Fruit fly (Drosophila melanogaster) whole organism, embryonic: ENCODE measurements around the gene Fbp1.

Source experiments
- CG10274 ChIP-seq: fragments of 200-800 bp; sonication (Bioruptor generic); optimal IDR thresholded peaks from 3 replicates; lab custom pipeline; 2017; ENCODE audit warnings: missing biosample characterization, mild to moderate bottlenecking, missing genetic modification characterization
- CG10565 ChIP-seq: fragments of 200-800 bp; sonication (Bioruptor generic); optimal IDR thresholded peaks from 3 replicates; lab custom pipeline; 2016; ENCODE audit warnings: missing biosample characterization, mild to moderate bottlenecking, missing genetic modification characterization
- CG11696 ChIP-seq: fragments of 200-800 bp; sonication (Bioruptor generic); IDR thresholded peaks from 2 replicates; pipeline ENCODE4 v1.3.6; 2022; ENCODE audit warnings: missing biosample characterization, missing genetic modification characterization
- CG14441 ChIP-seq: fragments of 200-800 bp; sonication (Bioruptor generic); IDR thresholded peaks from 2 replicates; pipeline ENCODE4 v1.3.6; 2022; ENCODE audit warnings: missing biosample characterization, missing genetic modification characterization
- CG15269 ChIP-seq: fragments of 200-800 bp; sonication (Bioruptor generic); optimal IDR thresholded peaks from 2 replicates; lab custom pipeline; 2018; ENCODE audit warnings: missing biosample characterization, mild to moderate bottlenecking, missing genetic modification characterization, moderate library complexity
- CG15479 ChIP-seq: fragments of 200-800 bp; sonication (Bioruptor generic); optimal IDR thresholded peaks from 3 replicates; lab custom pipeline; 2019; ENCODE audit warnings: missing biosample characterization, mild to moderate bottlenecking, missing genetic modification characterization, moderate library complexity
- CG17361 ChIP-seq: fragments of 200-800 bp; sonication (Bioruptor generic); IDR thresholded peaks from 3 replicates; pipeline ENCODE4 v1.3.6; 2022; ENCODE audit warnings: missing biosample characterization, missing genetic modification characterization
- CG31224 ChIP-seq: fragments of 200-800 bp; sonication (Bioruptor generic); IDR thresholded peaks from 2 replicates; pipeline ENCODE4 v1.3.6; 2022; ENCODE audit warnings: missing biosample characterization, missing genetic modification characterization
- CG33213 ChIP-seq: fragments of 200-800 bp; sonication (Bioruptor generic); optimal IDR thresholded peaks from 3 replicates; lab custom pipeline; 2016; ENCODE audit warnings: missing biosample characterization, missing genetic modification characterization
- CG9876 ChIP-seq: fragments of 200-800 bp; sonication (Bioruptor generic); optimal IDR thresholded peaks from 2 replicates; lab custom pipeline; 2016; ENCODE audit warnings: missing biosample characterization, missing genetic modification characterization
- D19A ChIP-seq: fragments of 200-800 bp; optimal IDR thresholded peaks from 3 replicates; lab custom pipeline; 2019; ENCODE audit warnings: missing biosample characterization, mild to moderate bottlenecking, missing genetic modification characterization, moderate library complexity
- Drgx ChIP-seq: fragments of 200-800 bp; sonication (Bioruptor generic); IDR thresholded peaks from 2 replicates; pipeline ENCODE4 v1.3.6; 2022; ENCODE audit warnings: missing biosample characterization, missing genetic modification characterization
- Fer3 ChIP-seq: fragments of 200-800 bp; sonication (Bioruptor generic); optimal IDR thresholded peaks from 2 replicates; lab custom pipeline; 2018; ENCODE audit warnings: missing biosample characterization, mild to moderate bottlenecking, missing genetic modification characterization, moderate library complexity
- Gsc ChIP-seq: fragments of 200-800 bp; sonication (Bioruptor generic); IDR thresholded peaks from 2 replicates; pipeline ENCODE4 v1.3.6; 2022; ENCODE audit warnings: missing biosample characterization, missing genetic modification characterization
- Hmr ChIP-seq: fragments of 200-800 bp; sonication (Bioruptor generic); optimal IDR thresholded peaks from 3 replicates; lab custom pipeline; 2017; ENCODE audit warnings: mild to moderate bottlenecking, missing biosample characterization, missing genetic modification reagents, missing genetic modification characterization
- Oli ChIP-seq: fragments of 200-800 bp; sonication (Bioruptor generic); optimal IDR thresholded peaks from 2 replicates; lab custom pipeline; 2018; ENCODE audit warnings: missing biosample characterization, mild to moderate bottlenecking, missing genetic modification characterization, moderate library complexity
- Stat92E ChIP-seq, 3 experiments: fragments of >200 bp in 2 of 3; fragments of 200-800 bp in 1 of 3; sonication (Bioruptor generic) in 1 of 3; optimal IDR thresholded peaks; 2 replicates each; lab custom pipeline; 2017 to 2019; ENCODE audit warnings: missing biosample characterization in 3 of 3, missing genetic modification characterization in 3 of 3, mild to moderate bottlenecking in 1 of 3, moderate library complexity in 1 of 3
- al ChIP-seq: fragments of 200-800 bp; sonication (Bioruptor generic); IDR thresholded peaks from 2 replicates; pipeline ENCODE4 v1.3.6; 2022; ENCODE audit warnings: missing biosample characterization, missing genetic modification characterization
- amos ChIP-seq: fragments of 200-800 bp; sonication (Bioruptor generic); IDR thresholded peaks from 2 replicates; pipeline ENCODE4 v1.3.6; 2022; ENCODE audit warnings: missing biosample characterization, missing genetic modification characterization; ENCODE audit not compliant: partially characterized antibody
- corto ChIP-seq: fragments of 200-800 bp; sonication (Bioruptor generic); optimal IDR thresholded peaks from 2 replicates; lab custom pipeline; 2016; ENCODE audit warnings: missing biosample characterization, mild to moderate bottlenecking, missing genetic modification characterization, moderate library complexity
- danr ChIP-seq: fragments of 200-800 bp; sonication (Bioruptor generic); IDR thresholded peaks from 2 replicates; pipeline ENCODE4 v1.3.6; 2022; ENCODE audit warnings: missing biosample characterization, missing genetic modification characterization
- gem ChIP-seq: fragments of 200-800 bp; sonication (Bioruptor generic); optimal IDR thresholded peaks from 2 replicates; lab custom pipeline; 2019; ENCODE audit warnings: missing biosample characterization, mild to moderate bottlenecking, missing genetic modification characterization, moderate library complexity
- gfzf ChIP-seq: fragments of 200-800 bp; sonication (Bioruptor generic); optimal IDR thresholded peaks from 2 replicates; lab custom pipeline; 2016; ENCODE audit warnings: missing biosample characterization, mild to moderate bottlenecking, missing genetic modification characterization, moderate library complexity
- hth ChIP-seq: fragments of >200 bp; optimal IDR thresholded peaks from 2 replicates; lab custom pipeline; 2017; ENCODE audit warnings: inconsistent platforms
- lab ChIP-seq: fragments of 200-800 bp; sonication (Bioruptor generic); optimal IDR thresholded peaks from 3 replicates; lab custom pipeline; 2017; ENCODE audit warnings: missing biosample characterization, missing genetic modification characterization, mild to moderate bottlenecking, moderate library complexity, missing genetic modification reagents
- lbe ChIP-seq: fragments of 200-800 bp; sonication (Bioruptor generic); optimal IDR thresholded peaks from 2 replicates; lab custom pipeline; 2016; ENCODE audit warnings: missing biosample characterization, mild to moderate bottlenecking, missing genetic modification characterization
- pb ChIP-seq: fragments of 200-800 bp; sonication (Bioruptor generic); optimal IDR thresholded peaks from 3 replicates; lab custom pipeline; 2016; ENCODE audit warnings: missing biosample characterization, missing genetic modification characterization
- peb ChIP-seq: fragments of 200-800 bp; sonication (Bioruptor generic); IDR thresholded peaks from 2 replicates; pipeline ENCODE4 v1.3.6; 2022; ENCODE audit warnings: missing biosample characterization, missing genetic modification characterization
- phol ChIP-seq: fragments of 200-800 bp; sonication (Bioruptor generic); optimal IDR thresholded peaks from 3 replicates; lab custom pipeline; 2018; ENCODE audit warnings: missing biosample characterization, mild to moderate bottlenecking, missing genetic modification characterization, moderate library complexity
- pros ChIP-seq: fragments of 200-800 bp; sonication (Bioruptor generic); optimal IDR thresholded peaks from 3 replicates; lab custom pipeline; 2019; ENCODE audit warnings: missing biosample characterization, mild to moderate bottlenecking, missing genetic modification characterization, moderate library complexity
- pum ChIP-seq: fragments of 200-800 bp; sonication (Bioruptor generic); optimal IDR thresholded peaks from 2 replicates; lab custom pipeline; 2016; ENCODE audit warnings: missing biosample characterization, missing genetic modification characterization
- schlank ChIP-seq: fragments of 200-800 bp; sonication (Bioruptor generic); optimal IDR thresholded peaks from 2 replicates; lab custom pipeline; 2018; ENCODE audit warnings: missing biosample characterization, mild to moderate bottlenecking, missing genetic modification characterization
- sens ChIP-seq: fragments of 200-800 bp; sonication (Bioruptor generic); peaks from one replicate; lab custom pipeline; 2016; ENCODE audit warnings: missing biosample characterization, missing genetic modification characterization
- so ChIP-seq: fragments of 200-800 bp; sonication (Bioruptor generic); IDR thresholded peaks from 3 replicates; pipeline ENCODE4 v1.3.6; 2022; ENCODE audit warnings: missing biosample characterization, missing genetic modification characterization
- sob ChIP-seq: fragments of 200-800 bp; sonication (Bioruptor generic); IDR thresholded peaks from 2 replicates; pipeline ENCODE4 v1.3.6; 2022; ENCODE audit warnings: missing biosample characterization, missing genetic modification characterization
- tll ChIP-seq, 2 experiments: fragments of 200-800 bp in 1 of 2; fragments of >200 bp in 1 of 2; sonication (Bioruptor generic) in 1 of 2; optimal IDR thresholded peaks; 2 replicates each; lab custom pipeline; 2017 to 2019; ENCODE audit warnings: missing biosample characterization in 2 of 2, missing genetic modification characterization in 2 of 2, mild to moderate bottlenecking in 1 of 2, moderate library complexity in 1 of 2
- usp ChIP-seq: fragments of >200 bp; optimal IDR thresholded peaks from 2 replicates; lab custom pipeline; 2017; ENCODE audit warnings: missing biosample characterization, missing genetic modification characterization

Gene Fbp1

DNA sequence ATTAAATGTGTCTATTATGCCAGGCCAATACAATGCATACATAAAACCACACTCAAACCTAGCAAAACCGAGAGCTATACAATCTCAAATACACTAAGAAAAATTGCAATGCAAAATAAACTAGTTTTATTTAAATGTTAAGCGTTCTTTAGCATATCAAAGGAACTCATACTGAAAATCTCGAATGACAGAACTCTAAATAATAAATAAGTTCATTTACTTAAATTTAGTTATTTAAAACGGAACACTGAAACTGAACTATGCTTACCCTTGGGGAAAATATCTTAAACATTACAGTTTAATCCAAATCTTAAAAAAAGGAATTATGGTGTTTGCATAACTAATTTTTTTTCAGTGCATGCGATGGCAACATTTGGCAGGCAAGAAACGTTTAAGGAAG lies 11.6 kb downstream of the Fbp1 start (continued):
- no peak for TF ChIP-seq Fer3 (tag; lab: Kevin White, UChicago)
- TF ChIP-seq usp = no peak
- no peak for TF ChIP-seq CG33213 (GFP tag; lab: Kevin White, UChicago)
- no peak for TF ChIP-seq schlank (tag; lab: Kevin White, UChicago)
- no peak for TF ChIP-seq Drgx (GFP tag; lab: Robert Waterston, UW)
- no peak for TF ChIP-seq Oli (tag; lab: Kevin White, UChicago)
- no peak for TF ChIP-seq sob
- no peak for TF ChIP-seq CG15479 (GFP tag; lab: Kevin White, UChicago)
- TF ChIP-seq lab (GFP tag; lab: Kevin White, UChicago) = no peak
- no peak for TF ChIP-seq pum (GFP tag; lab: Kevin White, UChicago)
- TF ChIP-seq amos (GFP tag; lab: Robert Waterston, UW) = no peak
- TF ChIP-seq tll (GFP tag; optimal IDR thresholded peaks at IDR 0.05; lab: Kevin White, UChicago) = no peak
- no peak for TF ChIP-seq Gsc
- TF ChIP-seq peb = no peak
- peak; percentile 63 for TF ChIP-seq CG17361 (GFP tag; lab: Robert Waterston, UW)
- no peak for TF ChIP-seq CG14441 (GFP tag; lab: Robert Waterston, UW)
- TF ChIP-seq Hmr (GFP tag; lab: Kevin White, UChicago) = no peak
- no peak for TF ChIP-seq hth (lab: Kevin White, UChicago)
- no peak for TF ChIP-seq gfzf (GFP tag; lab: Kevin White, UChicago)
- TF ChIP-seq CG31224 (GFP tag; lab: Robert Waterston, UW) = no peak
- no peak for TF ChIP-seq phol (tag; lab: Kevin White, UChicago)
- no peak for TF ChIP-seq CG15269 (tag; lab: Kevin White, UChicago)
- no peak for TF ChIP-seq CG9876 (GFP tag; lab: Kevin White, UChicago)
- no peak for TF ChIP-seq Stat92E (GFP tag; optimal IDR thresholded peaks at IDR 0.05; lab: Kevin White, UChicago)
- no peak for TF ChIP-seq so (GFP tag; lab: Robert Waterston, UW)
- no peak for TF ChIP-seq pros (GFP tag; lab: Kevin White, UChicago)

DNA sequence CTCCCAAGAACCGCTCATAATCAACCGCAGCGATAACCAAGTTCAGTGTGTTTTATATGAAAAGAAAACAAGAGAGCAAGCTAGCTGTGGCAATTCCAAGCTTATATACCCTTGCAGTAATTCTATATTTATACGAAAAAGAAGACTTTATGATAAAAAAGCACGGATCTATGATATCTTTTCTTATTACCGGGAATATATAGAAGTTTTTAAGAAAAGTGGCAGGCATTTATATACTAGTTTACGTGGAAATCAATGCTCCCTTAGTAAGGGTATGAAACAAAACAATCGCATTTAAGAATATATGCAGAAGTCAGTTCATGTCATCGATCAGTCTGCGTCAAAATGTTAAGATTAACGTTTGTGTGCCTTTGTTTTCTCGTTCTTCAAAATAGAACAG lies 14.6 kb downstream of the Fbp1 start, which contains the start of gene CG8100:
TSS of gene CG8100 (plus strand) at position 333 of the 400 bp plus-strand sequence.
- peak; percentile 53 for TF ChIP-seq D19A (tag; lab: Kevin White, UChicago)
- TF ChIP-seq gem (tag; lab: Kevin White, UChicago) = peak; percentile 3
- peak; percentile 7 for TF ChIP-seq lbe
- no peak for TF ChIP-seq danr (GFP tag; lab: Robert Waterston, UW)
- peak; percentile 6 for TF ChIP-seq sens (GFP tag; lab: Kevin White, UChicago)
- peak; percentile 65 for TF ChIP-seq corto (GFP tag; lab: Kevin White, UChicago)
- no peak for TF ChIP-seq CG10565 (GFP tag; lab: Kevin White, UChicago)
- no peak for TF ChIP-seq al (GFP tag; lab: Robert Waterston, UW)

DNA sequence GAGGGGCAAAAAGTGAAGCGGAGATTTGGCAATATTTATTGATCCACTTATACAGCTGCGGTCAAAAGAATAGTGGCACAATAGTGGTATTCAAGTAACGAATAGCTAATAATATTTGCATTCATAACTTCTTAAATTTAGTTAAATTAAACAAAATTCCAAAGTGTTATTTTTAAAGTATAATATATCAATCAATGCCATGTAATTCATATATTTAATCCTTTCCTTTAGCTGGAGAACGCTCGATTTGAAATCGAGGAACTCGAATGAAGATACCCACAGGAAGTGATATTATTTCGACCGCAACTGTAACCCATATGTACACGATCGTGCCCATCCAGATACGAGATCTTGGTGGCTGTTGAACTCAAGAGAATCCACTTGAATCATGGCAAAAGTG lies 18.6 kb downstream of the Fbp1 start:
- peak; percentile 28; the same call in 1 of the 2 replicates for TF ChIP-seq CG11696
- no peak for TF ChIP-seq CG10274 (GFP tag; lab: Kevin White, UChicago)
- TF ChIP-seq pb (GFP tag; lab: Kevin White, UChicago) = no peak
